Worm (Caenorhabditis elegans) whole organism, L3 larva: Measurements from ENCODE around the gene cyp-35A2.

ENCODE experiments used
- ZK546.5 ChIP-seq: sonication (generic microtip); optimal IDR thresholded peaks from 2 replicates; lab custom pipeline; 2017; ENCODE audit warnings: missing biosample characterization, missing genetic modification characterization
- fkh-10 ChIP-seq: sonication (generic microtip); optimal IDR thresholded peaks from 2 replicates; lab custom pipeline; 2017; ENCODE audit warnings: missing biosample characterization, missing genetic modification reagents, missing genetic modification characterization
- jun-1 ChIP-seq: fragments of 150-350 bp; optimal IDR thresholded peaks from 2 replicates; lab custom pipeline; 2014; ENCODE audit warnings: missing biosample characterization, missing genetic modification reagents, missing genetic modification characterization
- nfya-1 ChIP-seq: sonication (generic microtip); optimal IDR thresholded peaks from 2 replicates; lab custom pipeline; 2017; ENCODE audit warnings: missing genetic modification characterization, mild to moderate bottlenecking, missing compliant biosample characterization, antibody characterized with exemption, moderate library complexity; ENCODE audit not compliant: insufficient read depth
- nhr-76 ChIP-seq: fragments of 150-350 bp; sonication (generic microtip); optimal IDR thresholded peaks from 5 replicates; lab custom pipeline; 2014; ENCODE audit warnings: missing biosample characterization, missing genetic modification characterization
- snpc-4 ChIP-seq: fragments of 150-350 bp; optimal IDR thresholded peaks from 2 replicates; lab custom pipeline; 2014; ENCODE audit warnings: missing biosample characterization, missing genetic modification characterization
- unc-39 ChIP-seq: sonication (generic microtip); optimal IDR thresholded peaks from 4 replicates; lab custom pipeline; 2017; ENCODE audit warnings: missing biosample characterization, missing genetic modification characterization
- ztf-11 ChIP-seq: fragments of 150-350 bp; optimal IDR thresholded peaks from 2 replicates; lab custom pipeline; 2014; ENCODE audit warnings: missing biosample characterization, missing genetic modification characterization
- ztf-4 ChIP-seq: fragments of 150-350 bp; optimal IDR thresholded peaks from 2 replicates; lab custom pipeline; 2014; ENCODE audit warnings: missing biosample characterization, missing genetic modification characterization

DNA sequence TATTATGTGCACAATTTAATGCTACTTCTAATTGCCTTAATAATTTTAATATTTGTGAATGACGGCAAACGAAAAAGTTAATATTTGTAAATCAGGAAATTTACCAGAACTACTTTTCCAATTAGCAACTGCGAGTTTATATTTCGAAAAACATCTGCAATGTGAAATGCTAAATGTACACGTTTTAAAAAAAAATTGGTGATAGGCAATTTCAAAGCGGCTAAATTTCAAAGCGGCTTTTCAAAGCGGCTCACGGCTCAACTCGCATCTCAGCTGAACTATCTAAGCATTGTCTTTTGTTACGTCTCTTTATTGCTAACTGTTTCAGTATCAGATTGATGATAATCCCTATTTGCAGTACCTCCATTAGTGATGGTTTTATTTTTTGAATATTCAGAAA, 24.2 kb downstream of the cyp-35A2 start, which contains the start of gene srh-187:
- TF ChIP-seq nhr-76 (tag; lab: Kevin White, UChicago) = no peak
- no peak for TF ChIP-seq fkh-10 (GFP tag; lab: Kevin White, UChicago)
- TF ChIP-seq ztf-4 (tag; lab: Kevin White, UChicago) = no peak
- TF ChIP-seq nfya-1 (tag; lab: Kevin White, UChicago) = no peak
- no peak for TF ChIP-seq jun-1
- TF ChIP-seq unc-39 (tag; lab: Kevin White, UChicago) = no peak
- no peak for TF ChIP-seq snpc-4 (tag; lab: Kevin White, UChicago)
- no peak for TF ChIP-seq ztf-11 (tag; lab: Kevin White, UChicago)
- no peak for TF ChIP-seq ZK546.5 (tag; lab: Kevin White, UChicago)
